1 fruit fly cellular context compared by ENCODE assay signal in the genomic region with DNA sequence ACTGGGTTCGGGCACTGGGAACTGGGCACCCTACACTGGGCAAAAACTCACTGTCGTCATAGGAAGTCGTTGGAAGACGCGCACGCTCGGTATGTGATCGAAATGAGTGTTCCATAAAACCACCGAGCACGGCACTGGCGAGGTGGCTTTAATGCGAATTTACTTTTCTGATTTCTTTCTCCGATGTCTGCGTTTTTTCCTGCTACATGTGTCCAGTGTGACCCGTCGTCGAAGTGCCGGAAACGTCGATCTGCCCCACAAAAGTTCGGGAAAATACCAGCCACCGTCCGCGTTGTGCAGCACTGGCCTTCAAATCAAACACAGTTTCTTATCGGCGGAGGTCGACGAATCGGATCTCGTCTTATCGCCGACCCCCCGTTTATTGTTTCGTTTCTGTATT.
TF ChIP-seq lines count a peak whose summit lies in the region.

Gene Kdm5, minus strand, starts transcription at position 255 of the 400 bp plus-strand sequence.

TF ChIP-seq in whole organism, embryonic, 481 proteins besides CTCF, POLR2A, EP300 and RAD21 (continued from another document and continues in another):
- TF ChIP-seq btn (GFP tag; optimal IDR thresholded peaks at IDR 0.05; lab: Kevin White, UChicago) (no peak), slou (GFP tag; optimal IDR thresholded peaks at IDR 0.05; lab: Kevin White, UChicago) (no peak), Gsc (GFP tag; IDR thresholded peaks at IDR 0.05; lab: Robert Waterston, UW) (no peak), CG18619 (GFP tag; optimal IDR thresholded peaks at IDR 0.05; lab: Kevin White, UChicago) (peak; percentile 8), CG12219 (GFP tag; optimal IDR thresholded peaks at IDR 0.05; lab: Kevin White, UChicago) (no peak), Chrac-16 (GFP tag; optimal IDR thresholded peaks at IDR 0.05; lab: Kevin White, UChicago) (no peak), Camta (GFP tag; optimal IDR thresholded peaks at IDR 0.05; lab: Kevin White, UChicago) (no peak), rib (GFP tag; IDR thresholded peaks at IDR 0.05; lab: Robert Waterston, UW) (no peak), CG14667 (GFP tag; IDR thresholded peaks at IDR 0.05; lab: Robert Waterston, UW) (no peak), gcm2 (GFP tag; optimal IDR thresholded peaks at IDR 0.05; lab: Kevin White, UChicago) (no peak), CG1832 (GFP tag; optimal IDR thresholded peaks at IDR 0.05; lab: Kevin White, UChicago) (no peak), CG14014 (GFP tag; IDR thresholded peaks at IDR 0.05; lab: Robert Waterston, UW) (0 out of 2 replicates have a peak, but pooled peaks have one; percentile 7), CG2889 (GFP tag; IDR thresholded peaks at IDR 0.05; lab: Robert Waterston, UW) (no peak), klu (GFP tag; IDR thresholded peaks at IDR 0.05; lab: Robert Waterston, UW) (peak; percentile 47; the same call in 1 of the 2 replicates), caup (GFP tag; optimal IDR thresholded peaks at IDR 0.05; lab: Kevin White, UChicago; ENCODE audit: severe bottlenecking) (peak; percentile 62), HmgZ (tag; optimal IDR thresholded peaks at IDR 0.05; lab: Kevin White, UChicago) (peak; percentile 62), CG2120 (GFP tag; optimal IDR thresholded peaks at IDR 0.05; lab: Kevin White, UChicago) (peak; percentile 61), CG8924 (tag; optimal IDR thresholded peaks at IDR 0.05; lab: Kevin White, UChicago) (peak; percentile 7), Jarid2 (GFP tag; optimal IDR thresholded peaks at IDR 0.05; lab: Kevin White, UChicago) (peak; percentile 42), Ets65A (GFP tag; lab: Kevin White, UChicago) (no peak), Doc3 (GFP tag; IDR thresholded peaks at IDR 0.05; lab: Robert Waterston, UW; ENCODE audit: partially characterized antibody) (no peak), mirr (GFP tag; optimal IDR thresholded peaks at IDR 0.05; lab: Kevin White, UChicago) (peak; percentile 56), HLH54F (GFP tag; optimal IDR thresholded peaks at IDR 0.05; lab: Kevin White, UChicago) (peak; percentile 17), usp (GFP tag; optimal IDR thresholded peaks at IDR 0.05; lab: Kevin White, UChicago) (no peak), Fer1 (GFP tag; optimal IDR thresholded peaks at IDR 0.05; lab: Kevin White, UChicago) (peak; percentile 48), Nf-YA (GFP tag; IDR thresholded peaks at IDR 0.05; lab: Robert Waterston, UW) (0 out of 2 replicates have a peak, but pooled peaks have one; percentile 11), CG7372 (GFP tag; IDR thresholded peaks at IDR 0.05; lab: Robert Waterston, UW) (no peak), chif (GFP tag; optimal IDR thresholded peaks at IDR 0.05; lab: Kevin White, UChicago) (no peak), ttk (GFP tag; IDR thresholded peaks at IDR 0.05; lab: Robert Waterston, UW) (no peak), CG11504 (tag; optimal IDR thresholded peaks at IDR 0.05; lab: Kevin White, UChicago) (peak; percentile 37), Dek (tag; optimal IDR thresholded peaks at IDR 0.05; lab: Kevin White, UChicago) (no peak), Spps (tag; optimal IDR thresholded peaks at IDR 0.05; lab: Kevin White, UChicago) (no peak), NC2β (GFP tag; optimal IDR thresholded peaks at IDR 0.05; lab: Kevin White, UChicago) (peak; percentile 54), Pdp1 (GFP tag; optimal IDR thresholded peaks at IDR 0.05; lab: Kevin White, UChicago) (peak in 1 of 2 experiments; percentile 50), Scr (GFP tag; IDR thresholded peaks at IDR 0.05; lab: Robert Waterston, UW; ENCODE audit: partially characterized antibody) (peak; percentile 34), CG12236 (GFP tag; optimal IDR thresholded peaks at IDR 0.05; lab: Kevin White, UChicago) (no peak), CG18262 (tag; optimal IDR thresholded peaks at IDR 0.05; lab: Kevin White, UChicago) (peak; percentile 8), CG1792 (GFP tag; optimal IDR thresholded peaks at IDR 0.05; lab: Kevin White, UChicago) (no peak), ranshi (GFP tag; IDR thresholded peaks at IDR 0.05; lab: Robert Waterston, UW) (peak; percentile 43; the same call in 1 of the 2 replicates), vnd (GFP tag; IDR thresholded peaks at IDR 0.05; lab: Robert Waterston, UW; ENCODE audit: partially characterized antibody) (no peak), nom (GFP tag; optimal IDR thresholded peaks at IDR 0.05; lab: Kevin White, UChicago) (peak; percentile 11), ind (GFP tag; optimal IDR thresholded peaks at IDR 0.05; lab: Kevin White, UChicago) (no peak), chn (GFP tag; optimal IDR thresholded peaks at IDR 0.05; lab: Kevin White, UChicago) (peak; percentile 28), inv (GFP tag; IDR thresholded peaks at IDR 0.05; lab: Robert Waterston, UW; ENCODE audit: partially characterized antibody) (0 out of 2 replicates have a peak, but pooled peaks have one; percentile 20), slp2 (GFP tag; optimal IDR thresholded peaks at IDR 0.05; lab: Kevin White, UChicago) (no peak), CG6854 (GFP tag; optimal IDR thresholded peaks at IDR 0.05; lab: Kevin White, UChicago) (no peak), CG10979 (tag; optimal IDR thresholded peaks at IDR 0.05; lab: Kevin White, UChicago) (no peak), cas (GFP tag; IDR thresholded peaks at IDR 0.05; lab: Robert Waterston, UW) (no peak), ato (GFP tag; IDR thresholded peaks at IDR 0.05; lab: Robert Waterston, UW; ENCODE audit: partially characterized antibody) (0 out of 2 replicates have a peak, but pooled peaks have one; percentile 51), eyg (GFP tag; optimal IDR thresholded peaks at IDR 0.05; lab: Kevin White, UChicago) (no peak), bab2 (GFP tag; optimal IDR thresholded peaks at IDR 0.05; lab: Kevin White, UChicago) (no peak), ash1 (GFP tag; optimal IDR thresholded peaks at IDR 0.05; lab: Kevin White, UChicago) (no peak), CG10431 (GFP tag; optimal IDR thresholded peaks at IDR 0.05; lab: Kevin White, UChicago) (peak; percentile 58), Kr (GFP tag; optimal IDR thresholded peaks at IDR 0.05; lab: Kevin White, UChicago) (no peak), HHEX (GFP tag; optimal IDR thresholded peaks at IDR 0.05; lab: Kevin White, UChicago) (no peak), CG17186 (GFP tag; optimal IDR thresholded peaks at IDR 0.05; lab: Kevin White, UChicago) (peak; percentile 38), CG1647 (GFP tag; optimal IDR thresholded peaks at IDR 0.05; lab: Kevin White, UChicago) (no peak), GATAe (GFP tag; conservative IDR thresholded peaks at IDR 0.05; lab: Robert Waterston, UW) (peak; percentile 92), her (GFP tag; optimal IDR thresholded peaks at IDR 0.05; lab: Kevin White, UChicago) (no peak), pfk (GFP tag; optimal IDR thresholded peaks at IDR 0.05; lab: Kevin White, UChicago) (no peak), sim (GFP tag; IDR thresholded peaks at IDR 0.05; lab: Robert Waterston, UW) (no peak), CG13624 (GFP tag; optimal IDR thresholded peaks at IDR 0.05; lab: Kevin White, UChicago) (peak; percentile 54), amos (GFP tag; IDR thresholded peaks at IDR 0.05; lab: Robert Waterston, UW; ENCODE audit: partially characterized antibody) (peak; percentile 34; the same call in 1 of the 2 replicates), Elba2 (GFP tag; optimal IDR thresholded peaks at IDR 0.05; lab: Kevin White, UChicago) (peak; percentile 9), cad (GFP tag; optimal IDR thresholded peaks at IDR 0.05; lab: Kevin White, UChicago) (no peak), CG30403 (GFP tag; optimal IDR thresholded peaks at IDR 0.05; lab: Kevin White, UChicago) (peak; percentile 4), CG6254 (GFP tag; optimal IDR thresholded peaks at IDR 0.05; lab: Kevin White, UChicago) (no peak), CG4820 (GFP tag; optimal IDR thresholded peaks at IDR 0.05; lab: Kevin White, UChicago) (no peak), Ets97D (GFP tag; optimal IDR thresholded peaks at IDR 0.05; lab: Kevin White, UChicago) (peak; percentile 86), CG15601 (tag; optimal IDR thresholded peaks at IDR 0.05; lab: Kevin White, UChicago) (peak; percentile 1), HLHmδ (GFP tag; optimal IDR thresholded peaks at IDR 0.05; lab: Kevin White, UChicago) (peak; percentile 63), mld (GFP tag; IDR thresholded peaks at IDR 0.05; lab: Robert Waterston, UW; ENCODE audit: partially characterized antibody) (no peak), HLH4C (GFP tag; IDR thresholded peaks at IDR 0.05; lab: Robert Waterston, UW; ENCODE audit: partially characterized antibody) (no peak), Six4 (GFP tag; optimal IDR thresholded peaks at IDR 0.05; lab: Kevin White, UChicago) (no peak), chm (GFP tag; IDR thresholded peaks at IDR 0.05; lab: Robert Waterston, UW) (peak; percentile 47; the same call in 1 of the 2 replicates), toy (GFP tag; IDR thresholded peaks at IDR 0.05; lab: Robert Waterston, UW) (no peak), CG9876 (GFP tag; optimal IDR thresholded peaks at IDR 0.05; lab: Kevin White, UChicago) (peak; percentile 16), Atf-2 (GFP tag; optimal IDR thresholded peaks at IDR 0.05; lab: Kevin White, UChicago) (no peak), CG43689 (GFP tag; IDR thresholded peaks at IDR 0.05; lab: Robert Waterston, UW) (no peak), psq (GFP tag; optimal IDR thresholded peaks at IDR 0.05; lab: Kevin White, UChicago) (no peak), lmd (GFP tag; IDR thresholded peaks at IDR 0.05; lab: Robert Waterston, UW) (peak; percentile 25; the same call in 1 of the 2 replicates), nerfin-2 (GFP tag; IDR thresholded peaks at IDR 0.05; lab: Robert Waterston, UW; ENCODE audit: partially characterized antibody) (no peak), gsb (GFP tag; IDR thresholded peaks at IDR 0.05; lab: Robert Waterston, UW) (no peak), aop (GFP tag; IDR thresholded peaks at IDR 0.05; lab: Robert Waterston, UW) (no peak), Hand (GFP tag; optimal IDR thresholded peaks at IDR 0.05; lab: Kevin White, UChicago) (no peak), jing (GFP tag; optimal IDR thresholded peaks at IDR 0.05; lab: Kevin White, UChicago) (no peak), zfh1 (GFP tag; IDR thresholded peaks at IDR 0.05; lab: Robert Waterston, UW) (peak; percentile 73), CG4404 (GFP tag; IDR thresholded peaks at IDR 0.05; lab: Robert Waterston, UW) (peak; percentile 38; the same call in 1 of the 2 replicates), CG6765 (GFP tag; optimal IDR thresholded peaks at IDR 0.05; lab: Kevin White, UChicago) (peak; percentile 55), jigr1 (GFP tag; IDR thresholded peaks at IDR 0.05; lab: Robert Waterston, UW) (no peak), nerfin-1 (tag; optimal IDR thresholded peaks at IDR 0.05; lab: Kevin White, UChicago) (no peak), CG13894 (tag; optimal IDR thresholded peaks at IDR 0.05; lab: Kevin White, UChicago) (no peak), tx (GFP tag; optimal IDR thresholded peaks at IDR 0.05; lab: Kevin White, UChicago) (peak; percentile 11), CG14441 (GFP tag; IDR thresholded peaks at IDR 0.05; lab: Robert Waterston, UW) (no peak), CG1602 (GFP tag; optimal IDR thresholded peaks at IDR 0.05; lab: Kevin White, UChicago) (no peak), zfh2 (GFP tag; optimal IDR thresholded peaks at IDR 0.05; lab: Kevin White, UChicago) (peak; percentile 64), pum (GFP tag; optimal IDR thresholded peaks at IDR 0.05; lab: Kevin White, UChicago) (no peak), CG16779 (GFP tag; IDR thresholded peaks at IDR 0.05; lab: Robert Waterston, UW) (no peak), so (GFP tag; IDR thresholded peaks at IDR 0.05; lab: Robert Waterston, UW) (no peak), cato (GFP tag; optimal IDR thresholded peaks at IDR 0.05; lab: Kevin White, UChicago; ENCODE audit: borderline replicate concordance) (no peak), CG3847 (GFP tag; IDR thresholded peaks at IDR 0.05; lab: Robert Waterston, UW) (peak; percentile 55), CG4328 (GFP tag; optimal IDR thresholded peaks at IDR 0.05; lab: Kevin White, UChicago) (peak; percentile 36), E2f2 (GFP tag; IDR thresholded peaks at IDR 0.05; lab: Robert Waterston, UW) (peak; percentile 67), tap (tag; optimal IDR thresholded peaks at IDR 0.05; lab: Kevin White, UChicago) (no peak), CG5245 (GFP tag; optimal IDR thresholded peaks at IDR 0.05; lab: Kevin White, UChicago) (no peak), CG34422 (GFP tag; IDR thresholded peaks at IDR 0.05; lab: Robert Waterston, UW) (peak; percentile 65; the same call in 2 of the 3 replicates), CG3838 (GFP tag; optimal IDR thresholded peaks at IDR 0.05; lab: Kevin White, UChicago) (no peak), CG10565 (GFP tag; optimal IDR thresholded peaks at IDR 0.05; lab: Kevin White, UChicago) (no peak), CG8388 (GFP tag; optimal IDR thresholded peaks at IDR 0.05; lab: Kevin White, UChicago) (no peak), en (GFP tag; optimal IDR thresholded peaks at IDR 0.05; lab: Kevin White, UChicago) (no peak), CG10147 (GFP tag; optimal IDR thresholded peaks at IDR 0.05; lab: Kevin White, UChicago) (no peak), Mes4 (GFP tag; optimal IDR thresholded peaks at IDR 0.05; lab: Kevin White, UChicago) (peak; percentile 14), HLH3B (GFP tag; IDR thresholded peaks at IDR 0.05; lab: Robert Waterston, UW) (0 out of 2 replicates have a peak, but pooled peaks have one; percentile 28), YL-1 (GFP tag; optimal IDR thresholded peaks at IDR 0.05; lab: Kevin White, UChicago) (peak; percentile 65), knrl (GFP tag; IDR thresholded peaks at IDR 0.05; lab: Robert Waterston, UW; ENCODE audit: partially characterized antibody) (0 out of 3 replicates have a peak, but pooled peaks have one; percentile 12), Xbp1 (GFP tag; optimal IDR thresholded peaks at IDR 0.05; lab: Kevin White, UChicago) (peak; percentile 23), Dref (GFP tag; IDR thresholded peaks at IDR 0.05; lab: Robert Waterston, UW) (peak; percentile 50; the same call in 1 of the 2 replicates), Bgb (GFP tag; IDR thresholded peaks at IDR 0.05; lab: Robert Waterston, UW; ENCODE audit: partially characterized antibody) (peak; percentile 32; the same call in 1 of the 2 replicates), CG10274 (GFP tag; optimal IDR thresholded peaks at IDR 0.05; lab: Kevin White, UChicago) (peak; percentile 65), bigmax (GFP tag; optimal IDR thresholded peaks at IDR 0.05; lab: Kevin White, UChicago) (peak; percentile 31), prd (optimal IDR thresholded peaks at IDR 0.05; lab: Kevin White, UChicago) (no peak), prd (GFP tag; IDR thresholded peaks at IDR 0.05; lab: Robert Waterston, UW) (peak; percentile 45; the same call in 1 of the 3 replicates), CG14050 (GFP tag; IDR thresholded peaks at IDR 0.05; lab: Robert Waterston, UW) (no peak), CG11723 (GFP tag; optimal IDR thresholded peaks at IDR 0.05; lab: Kevin White, UChicago) (no peak), trem (tag; optimal IDR thresholded peaks at IDR 0.05; lab: Kevin White, UChicago) (peak; percentile 35)
